Fruit fly (Drosophila melanogaster): ENCODE measurements around the gene SecS.
A peak's percentile ranks its signal among the peaks of the same experiment; 100 is the strongest.

DNA sequence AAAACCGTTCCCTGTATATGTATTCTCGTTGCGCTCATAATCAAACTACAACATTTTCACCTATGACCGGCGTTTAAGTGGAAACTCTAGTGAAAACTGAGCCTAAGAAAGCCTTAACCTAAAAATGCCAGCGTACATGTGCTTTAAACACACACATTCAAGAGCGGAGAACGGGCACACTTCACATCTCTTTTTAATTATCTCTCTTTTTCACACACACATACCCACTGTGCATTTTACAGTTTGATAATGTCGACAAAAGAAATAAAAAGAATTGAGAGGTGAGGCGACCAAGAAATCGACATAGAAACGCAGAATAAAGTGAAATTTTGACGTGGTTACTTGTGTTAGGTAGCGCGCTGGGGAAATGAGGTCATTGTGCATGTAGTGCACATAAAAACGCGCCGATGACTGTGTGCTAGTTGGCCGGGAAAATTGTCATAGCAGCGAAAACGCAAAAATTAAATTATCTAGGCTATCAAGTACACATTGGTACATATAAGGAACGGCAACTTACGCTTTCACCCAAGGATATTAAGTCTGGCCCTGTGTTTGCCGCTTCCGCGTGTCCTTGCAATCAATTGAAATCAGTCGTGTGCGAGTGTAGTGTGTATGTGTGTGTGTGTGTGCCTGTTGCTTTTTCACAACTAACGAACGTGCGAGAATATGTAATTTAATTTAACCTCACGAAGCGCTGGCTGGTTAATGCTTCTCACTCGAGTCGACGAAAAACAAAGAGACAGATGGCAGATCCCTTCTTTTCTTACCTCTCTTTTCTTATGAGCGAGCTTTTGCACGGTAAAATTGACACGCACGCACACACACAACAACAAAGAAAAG is 1.5 kb upstream of the SecS start:
- TF ChIP-seq Crg-1 (GFP tag; optimal IDR thresholded peaks at IDR 0.05) (no peak), Clk (GFP tag; optimal IDR thresholded peaks at IDR 0.05) (no peak), CG11617 (GFP tag; optimal IDR thresholded peaks at IDR 0.05) (no peak), Mnt (GFP tag; optimal IDR thresholded peaks at IDR 0.05) (peak; percentile 97), kay (GFP tag; ENCODE audit: borderline replicate concordance) (no peak), toe (GFP tag; optimal IDR thresholded peaks at IDR 0.05) (no peak), CG7045 (GFP tag; optimal IDR thresholded peaks at IDR 0.05) (no peak)
